Fruit fly (Drosophila melanogaster): ENCODE measurements around the gene milt.

Gene milt

DNA sequence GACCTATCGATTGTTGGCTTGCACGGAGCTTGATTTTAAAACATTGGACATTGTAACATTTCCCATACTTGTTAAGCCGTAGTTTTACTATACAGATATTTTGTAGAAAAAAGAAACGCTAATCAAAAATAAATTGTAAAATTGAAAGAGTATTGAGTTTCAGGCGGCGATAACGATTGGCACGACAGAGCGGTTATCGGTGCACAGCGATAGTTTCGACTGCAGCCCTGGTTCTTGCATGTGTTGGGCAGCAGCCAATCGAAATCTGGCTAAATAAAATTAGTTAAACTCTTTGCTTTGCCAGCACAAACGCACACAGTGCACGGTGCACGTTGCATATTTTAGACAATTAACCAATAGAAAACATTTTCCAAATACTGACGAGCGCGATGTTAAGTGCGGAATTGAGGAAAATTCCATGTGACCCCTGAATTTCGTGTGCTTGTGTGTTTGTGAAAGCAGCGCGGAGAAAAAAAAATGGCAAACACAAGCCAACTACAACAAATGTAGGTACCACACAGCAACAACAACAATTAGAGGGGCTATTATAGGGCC is at the start of gene milt:
TSS of gene milt (plus strand) at position 51 of the 555 bp plus-strand sequence.
- TF ChIP-seq N (GFP tag; optimal IDR thresholded peaks at IDR 0.05) (peak; percentile 29), Myc (optimal IDR thresholded peaks at IDR 0.05) (peak; percentile 42), tai (GFP tag; optimal IDR thresholded peaks at IDR 0.05) (peak; percentile 30), foxo (GFP tag; optimal IDR thresholded peaks at IDR 0.05) (peak in 1 of 2 experiments; percentile 7), rgr (GFP tag; optimal IDR thresholded peaks at IDR 0.05) (peak; percentile 22), Rel (GFP tag; optimal IDR thresholded peaks at IDR 0.05) (no peak), Rel (tag; optimal IDR thresholded peaks at IDR 0.05) (peak; percentile 30), HLH106 (tag; optimal IDR thresholded peaks at IDR 0.05) (no peak), h (GFP tag; optimal IDR thresholded peaks at IDR 0.05) (peak; percentile 16), OdsH (GFP tag; optimal IDR thresholded peaks at IDR 0.05) (no peak), sv (GFP tag; optimal IDR thresholded peaks at IDR 0.05) (no peak), Mio (GFP tag; optimal IDR thresholded peaks at IDR 0.05) (no peak)

- peak; percentile 20 for TF ChIP-seq h (GFP tag; optimal IDR thresholded peaks at IDR 0.05)
- TF ChIP-seq rgr (GFP tag; optimal IDR thresholded peaks at IDR 0.05), result peak; percentile 3
- no peak for TF ChIP-seq lola (GFP tag; optimal IDR thresholded peaks at IDR 0.05)
- TF ChIP-seq dsf (GFP tag; optimal IDR thresholded peaks at IDR 0.05; ENCODE audit: borderline replicate concordance), result no peak
- TF ChIP-seq foxo (GFP tag; optimal IDR thresholded peaks at IDR 0.05), result peak in 1 of 2 experiments; percentile 24
- TF ChIP-seq fru (GFP tag; optimal IDR thresholded peaks at IDR 0.05), result peak; percentile 45
- no peak for TF ChIP-seq pan (optimal IDR thresholded peaks at IDR 0.05)
- no peak for TF ChIP-seq Hr78 (GFP tag; optimal IDR thresholded peaks at IDR 0.05)
Observed at dm6 chr2L:6991085-6991484, 46.5 kb upstream of the milt start.

DNA sequence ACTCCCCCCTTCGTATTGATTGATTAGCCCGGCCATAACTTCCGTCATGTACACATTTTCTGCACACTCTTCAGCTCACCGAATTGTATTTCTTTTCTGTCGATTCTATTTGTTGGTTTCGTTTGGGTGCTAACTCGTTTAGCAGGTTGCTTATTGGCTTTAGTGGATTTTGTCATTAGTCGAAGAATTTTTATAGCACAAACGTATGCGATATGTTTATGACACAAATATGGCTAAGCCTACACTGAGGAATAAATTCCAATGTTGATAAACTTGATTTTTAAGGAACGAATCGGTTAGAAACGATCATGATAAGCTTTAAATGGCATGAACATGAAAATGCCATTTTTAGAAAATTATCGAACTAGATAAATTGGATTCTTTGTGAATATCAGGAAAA is 38.9 kb upstream of the milt start:
- TF ChIP-seq Mio (GFP tag; optimal IDR thresholded peaks at IDR 0.05) (no peak), jim (GFP tag; optimal IDR thresholded peaks at IDR 0.05) (no peak), fru (GFP tag; optimal IDR thresholded peaks at IDR 0.05) (no peak), pan (optimal IDR thresholded peaks at IDR 0.05) (no peak), Myc (optimal IDR thresholded peaks at IDR 0.05) (no peak), Vsx2 (GFP tag; optimal IDR thresholded peaks at IDR 0.05; ENCODE audit: partially characterized antibody) (no peak), Sp1 (GFP tag; optimal IDR thresholded peaks at IDR 0.05) (no peak), woc (GFP tag; optimal IDR thresholded peaks at IDR 0.05) (no peak), Rel (GFP tag; optimal IDR thresholded peaks at IDR 0.05) (no peak), Rel (tag; optimal IDR thresholded peaks at IDR 0.05) (no peak), sv (GFP tag; optimal IDR thresholded peaks at IDR 0.05) (no peak), CrebA (GFP tag; optimal IDR thresholded peaks at IDR 0.05; ENCODE audit: borderline replicate concordance) (no peak), sage (GFP tag; optimal IDR thresholded peaks at IDR 0.05) (no peak), N (GFP tag; optimal IDR thresholded peaks at IDR 0.05) (no peak), ey (GFP tag; optimal IDR thresholded peaks at IDR 0.05) (no peak), Hr78 (GFP tag; optimal IDR thresholded peaks at IDR 0.05) (no peak), psq (GFP tag; optimal IDR thresholded peaks at IDR 0.05) (no peak), CG9705 (GFP tag; optimal IDR thresholded peaks at IDR 0.05) (no peak), GATAd (GFP tag; optimal IDR thresholded peaks at IDR 0.05) (no peak), brk (GFP tag; optimal IDR thresholded peaks at IDR 0.05) (no peak)

dm6 chr2L:7004304-7004703 is 33.3 kb upstream of the milt start:
- TF ChIP-seq Jra (GFP tag; optimal IDR thresholded peaks at IDR 0.05), result no peak
- TF ChIP-seq foxo (GFP tag; optimal IDR thresholded peaks at IDR 0.05), result no peak
- no peak for TF ChIP-seq dsf (GFP tag; optimal IDR thresholded peaks at IDR 0.05; ENCODE audit: borderline replicate concordance)
- no peak for TF ChIP-seq CrebA (GFP tag; optimal IDR thresholded peaks at IDR 0.05; ENCODE audit: borderline replicate concordance)
- TF ChIP-seq usp (GFP tag; optimal IDR thresholded peaks at IDR 0.05), result no peak
- no peak for TF ChIP-seq Dfd (GFP tag; optimal IDR thresholded peaks at IDR 0.05)
- no peak for TF ChIP-seq Dif (GFP tag; optimal IDR thresholded peaks at IDR 0.05; ENCODE audit: partially characterized antibody)
- TF ChIP-seq Vsx2 (GFP tag; optimal IDR thresholded peaks at IDR 0.05; ENCODE audit: partially characterized antibody), result no peak
- TF ChIP-seq Mio (GFP tag; optimal IDR thresholded peaks at IDR 0.05), result no peak
- TF ChIP-seq pan (optimal IDR thresholded peaks at IDR 0.05), result no peak
- no peak for TF ChIP-seq ey (GFP tag; optimal IDR thresholded peaks at IDR 0.05)

DNA sequence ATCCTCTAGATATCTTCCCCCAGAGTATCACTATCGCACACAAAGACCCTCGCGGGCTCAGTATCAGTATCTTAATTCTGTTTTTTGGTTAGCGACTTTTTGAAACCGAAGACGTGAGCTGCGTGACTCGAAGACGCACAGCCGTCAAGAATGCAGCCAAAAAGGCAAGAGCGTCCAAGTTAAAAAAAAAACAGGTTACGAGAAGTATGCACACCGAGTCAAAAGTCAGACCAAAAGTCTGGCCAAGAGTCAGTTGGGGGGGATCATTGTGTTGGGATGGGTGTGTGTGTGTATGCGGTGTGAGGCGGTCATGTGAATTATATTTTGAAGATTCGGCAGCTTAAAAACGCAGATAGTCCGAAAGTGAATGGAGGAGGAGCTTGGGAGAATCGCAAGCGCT is 32.1 kb upstream of the milt start:
- TF ChIP-seq OdsH (GFP tag; optimal IDR thresholded peaks at IDR 0.05), result no peak
- TF ChIP-seq Vsx2 (GFP tag; optimal IDR thresholded peaks at IDR 0.05; ENCODE audit: partially characterized antibody), result peak; percentile 38
- peak; percentile 52 for TF ChIP-seq CrebA (GFP tag; optimal IDR thresholded peaks at IDR 0.05; ENCODE audit: borderline replicate concordance)

All from whole organism, wandering third instar larva.